Worm (Caenorhabditis elegans) whole organism, L4/young adult: ENCODE data around the gene F57E7.2.

Experiments used
- W03F9.2 ChIP-seq: fragments of 150-350 bp; optimal IDR thresholded peaks from 2 replicates; lab custom pipeline; 2014; ENCODE audit warnings: missing biosample characterization, missing genetic modification characterization
- dao-5 ChIP-seq: sonication (generic microtip); optimal IDR thresholded peaks from 2 replicates; lab custom pipeline; 2016; ENCODE audit warnings: missing genotype, missing genetic modification characterization, moderate library complexity, missing compliant biosample characterization
- him-1 ChIP-seq: sonication (generic microtip); optimal IDR thresholded peaks from 2 replicates; lab custom pipeline; 2016; ENCODE audit warnings: missing genotype, missing genetic modification reagents, missing genetic modification characterization, missing compliant biosample characterization

F57E7.2 gene

DNA sequence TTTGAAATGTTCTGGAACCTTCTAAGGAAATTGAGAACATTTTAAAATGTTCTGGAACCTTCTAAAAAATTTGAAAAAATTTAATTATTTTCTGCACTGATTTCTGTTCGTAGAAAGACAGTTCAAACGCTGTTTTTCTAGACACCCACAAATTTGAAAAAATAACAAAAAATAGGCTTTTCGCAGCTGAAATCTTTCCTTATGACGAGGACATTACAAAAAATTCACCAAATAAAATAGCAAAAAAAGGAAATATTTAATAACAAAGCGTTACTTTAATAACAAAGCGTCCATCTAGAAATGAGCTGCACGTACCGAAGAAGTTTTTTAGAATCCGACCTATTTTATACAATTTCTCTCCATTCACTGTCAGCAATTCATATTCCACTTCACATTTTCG lies 39.3 kb downstream of the F57E7.2 start, which contains the start of gene srh-141:
TSS of gene srh-141 (plus strand) at position 301 of the 400 bp plus-strand sequence.
- TF ChIP-seq him-1 (no peak), W03F9.2 (no peak)

DNA sequence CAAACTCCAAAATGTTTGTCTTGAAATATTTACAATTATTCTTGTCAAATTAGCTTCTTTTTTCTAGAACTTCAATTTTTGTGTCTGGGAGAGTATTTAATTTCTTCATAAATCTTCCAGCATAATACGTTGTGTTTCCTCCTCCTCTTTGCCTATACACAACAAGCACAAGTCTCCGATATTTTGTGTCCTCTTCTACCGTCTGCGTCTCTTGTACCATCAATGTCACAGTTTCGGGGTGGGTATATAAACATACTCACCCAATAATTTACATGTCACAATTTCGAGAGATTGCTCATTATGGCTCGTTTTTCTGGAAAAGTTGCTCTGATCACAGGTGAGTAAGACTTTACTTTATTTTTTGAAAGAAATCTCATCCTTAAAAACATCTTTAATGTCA lies 45.4 kb downstream of the F57E7.2 start, which contains the start of gene F26D2.15:
TSS of gene F26D2.15 (plus strand) at position 301 of the 400 bp plus-strand sequence.
- TF ChIP-seq W03F9.2 (no peak), dao-5 (tag; lab: Kevin White, UChicago) (no peak), him-1 (no peak)

DNA sequence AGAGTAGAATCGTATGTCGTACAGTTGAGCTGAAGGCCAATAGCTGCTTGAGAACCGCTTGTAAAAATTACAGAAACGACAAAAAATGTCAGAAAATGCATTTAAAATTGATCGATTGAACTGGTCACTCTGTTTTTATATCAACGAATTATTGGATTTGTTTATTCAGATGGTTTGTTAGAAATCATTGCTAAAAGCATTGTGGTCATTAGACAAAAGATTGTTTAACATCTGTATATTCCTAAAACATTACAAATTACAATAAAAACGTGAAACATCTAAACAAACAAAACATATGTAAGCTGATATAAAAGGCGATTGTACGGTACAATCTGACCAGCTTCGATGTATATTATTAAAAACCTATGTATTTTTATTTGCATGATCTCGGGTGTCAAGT lies 47.4 kb downstream of the F57E7.2 start, which contains the start of the genes F26D2.13 and F26D2.14:
TSS of gene F26D2.13 (minus strand) at position 101 of the 400 bp plus-strand sequence.
TSS of gene F26D2.14 (plus strand) at position 346 of the 400 bp plus-strand sequence.
- no peak for TF ChIP-seq him-1
- TF ChIP-seq dao-5 (tag; lab: Kevin White, UChicago), result no peak
- no peak for TF ChIP-seq W03F9.2

DNA sequence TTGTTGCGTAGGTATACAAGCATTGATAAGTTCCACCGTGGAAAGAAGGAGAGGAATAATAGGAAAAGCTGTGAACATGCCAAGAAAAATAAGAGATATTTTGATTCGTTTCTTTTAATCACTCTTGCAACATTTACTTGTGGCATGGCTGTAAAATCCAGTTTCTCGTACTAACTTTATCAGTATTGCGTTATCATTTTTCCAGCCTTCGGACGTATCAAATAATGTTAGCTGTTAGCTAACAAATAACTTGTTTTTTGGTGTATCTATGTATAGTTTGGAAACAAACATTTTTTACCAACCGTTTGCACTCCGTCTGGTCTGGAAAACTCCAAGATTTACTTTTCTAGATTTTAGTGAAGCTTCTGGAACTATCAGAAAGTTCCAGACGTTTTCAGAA lies 49.5 kb downstream of the F57E7.2 start, which contains the start of gene clec-234:
TSS of gene clec-234 (minus strand) at position 101 of the 400 bp plus-strand sequence.
- TF ChIP-seq dao-5 (tag; lab: Kevin White, UChicago) (no peak), W03F9.2 (no peak), him-1 (no peak)
